Fruit fly (Drosophila melanogaster) whole organism, embryonic: Measurements from ENCODE around the gene ArfGAP1.

Experiments
- Aef1 ChIP-seq: fragments of 200-800 bp; sonication (Bioruptor generic); IDR thresholded peaks from 3 replicates; pipeline ENCODE4 v1.3.6; 2022; ENCODE audit warnings: missing biosample characterization, missing genetic modification characterization
- Atf-2 ChIP-seq: fragments of 200-800 bp; sonication (Bioruptor generic); optimal IDR thresholded peaks from 2 replicates; lab custom pipeline; 2016; ENCODE audit warnings: missing biosample characterization, missing genetic modification characterization
- Atf6 ChIP-seq: fragments of 200-800 bp; sonication (Bioruptor generic); IDR thresholded peaks from 2 replicates; pipeline ENCODE4 v1.3.6; 2022; ENCODE audit warnings: missing biosample characterization, missing genetic modification characterization
- Blimp-1 ChIP-seq: fragments of 200-800 bp; sonication (Bioruptor generic); optimal IDR thresholded peaks from 3 replicates; lab custom pipeline; 2018; ENCODE audit warnings: missing biosample characterization, missing genetic modification characterization, mild to moderate bottlenecking, moderate library complexity, missing genetic modification reagents
- BtbVII ChIP-seq: fragments of 200-800 bp; sonication (Bioruptor generic); optimal IDR thresholded peaks from 3 replicates; lab custom pipeline; 2017; ENCODE audit warnings: missing biosample characterization, mild to moderate bottlenecking, missing genetic modification characterization
- CG11504 ChIP-seq: fragments of 200-800 bp; sonication (Bioruptor generic); optimal IDR thresholded peaks from 3 replicates; lab custom pipeline; 2019; ENCODE audit warnings: missing biosample characterization, mild to moderate bottlenecking, missing genetic modification characterization, moderate library complexity
- CG13894 ChIP-seq: fragments of 200-800 bp; sonication (Bioruptor generic); optimal IDR thresholded peaks from 3 replicates; lab custom pipeline; 2018; ENCODE audit warnings: missing biosample characterization, mild to moderate bottlenecking, missing genetic modification characterization, moderate library complexity
- CG14014 ChIP-seq: fragments of 200-800 bp; sonication (Bioruptor generic); IDR thresholded peaks from 2 replicates; pipeline ENCODE4 v1.3.6; 2022; ENCODE audit warnings: missing biosample characterization, missing genetic modification characterization
- CG15696 ChIP-seq: fragments of 200-800 bp; sonication (Bioruptor generic); optimal IDR thresholded peaks from 2 replicates; lab custom pipeline; 2019; ENCODE audit warnings: missing biosample characterization, mild to moderate bottlenecking, missing genetic modification characterization, moderate library complexity
- CG1602 ChIP-seq: fragments of 200-800 bp; sonication (Bioruptor generic); optimal IDR thresholded peaks from 3 replicates; lab custom pipeline; 2016; ENCODE audit warnings: missing biosample characterization, missing genetic modification characterization
- CG16779 ChIP-seq: fragments of 200-800 bp; sonication (Bioruptor generic); IDR thresholded peaks from 2 replicates; pipeline ENCODE4 v1.3.6; 2022; ENCODE audit warnings: missing biosample characterization, missing genetic modification characterization
- CG17186 ChIP-seq: fragments of 200-800 bp; sonication (Bioruptor generic); optimal IDR thresholded peaks from 3 replicates; lab custom pipeline; 2017; ENCODE audit warnings: missing biosample characterization, missing genetic modification reagents, missing genetic modification characterization
- CG17361 ChIP-seq: fragments of 200-800 bp; sonication (Bioruptor generic); IDR thresholded peaks from 3 replicates; pipeline ENCODE4 v1.3.6; 2022; ENCODE audit warnings: missing biosample characterization, missing genetic modification characterization
- CG1792 ChIP-seq: fragments of 200-800 bp; sonication (Bioruptor generic); optimal IDR thresholded peaks from 2 replicates; lab custom pipeline; 2016; ENCODE audit warnings: missing biosample characterization, missing genetic modification characterization
- CG18476 ChIP-seq: fragments of 200-800 bp; sonication (Bioruptor generic); optimal IDR thresholded peaks from 2 replicates; lab custom pipeline; 2016; ENCODE audit warnings: missing biosample characterization, mild to moderate bottlenecking, missing genetic modification characterization
- CG2889 ChIP-seq: fragments of 200-800 bp; sonication (Bioruptor generic); IDR thresholded peaks from 3 replicates; pipeline ENCODE4 v1.3.6; 2022; ENCODE audit warnings: missing biosample characterization, missing genetic modification characterization
- CG30020 ChIP-seq: fragments of 200-800 bp; optimal IDR thresholded peaks from 2 replicates; lab custom pipeline; 2019; ENCODE audit warnings: missing biosample characterization, mild to moderate bottlenecking, missing genetic modification characterization, moderate library complexity
- CG31365 ChIP-seq: fragments of 200-800 bp; sonication (Bioruptor generic); optimal IDR thresholded peaks from 2 replicates; lab custom pipeline; 2018; ENCODE audit warnings: missing biosample characterization, mild to moderate bottlenecking, missing genetic modification characterization
- CG6175 ChIP-seq: fragments of 200-800 bp; sonication (Bioruptor generic); IDR thresholded peaks from 3 replicates; pipeline ENCODE4 v1.3.6; 2022; ENCODE audit warnings: missing biosample characterization, missing genetic modification characterization
- CG6791 ChIP-seq: fragments of 200-800 bp; sonication (Bioruptor generic); IDR thresholded peaks from 3 replicates; pipeline ENCODE4 v1.3.6; 2022; ENCODE audit warnings: missing biosample characterization, missing genetic modification characterization; ENCODE audit not compliant: partially characterized antibody
- CG7357 ChIP-seq: fragments of 200-800 bp; sonication (Bioruptor generic); IDR thresholded peaks from 3 replicates; pipeline ENCODE4 v1.3.6; 2022; ENCODE audit warnings: missing biosample characterization, missing genetic modification characterization
- CG8281 ChIP-seq: fragments of 200-800 bp; sonication (Bioruptor generic); optimal IDR thresholded peaks from 2 replicates; lab custom pipeline; 2018; ENCODE audit warnings: missing biosample characterization, mild to moderate bottlenecking, missing genetic modification characterization, moderate library complexity
- Camta ChIP-seq: fragments of 200-800 bp; sonication (Bioruptor generic); optimal IDR thresholded peaks from 2 replicates; lab custom pipeline; 2016; ENCODE audit warnings: missing biosample characterization, missing genetic modification characterization
- D ChIP-seq, 2 experiments: fragments of 200-800 bp in 1 of 2; fragments of >200 bp in 1 of 2; sonication (Bioruptor generic) in 1 of 2; optimal IDR thresholded peaks; 2 replicates in 1 of 2; 3 replicates in 1 of 2; lab custom pipeline; 2017; ENCODE audit warnings: mild to moderate bottlenecking in 1 of 2, missing biosample characterization in 1 of 2, missing genetic modification characterization in 1 of 2, missing genetic modification reagents in 1 of 2
- Dad ChIP-seq: fragments of 200-800 bp; sonication (Bioruptor generic); optimal IDR thresholded peaks from 3 replicates; lab custom pipeline; 2016; ENCODE audit warnings: missing biosample characterization, missing genetic modification characterization
- Dek ChIP-seq: fragments of 200-800 bp; sonication (Bioruptor generic); optimal IDR thresholded peaks from 3 replicates; lab custom pipeline; 2019; ENCODE audit warnings: missing biosample characterization, mild to moderate bottlenecking, missing genetic modification characterization, moderate library complexity
- Eip74EF ChIP-seq, 2 experiments: fragments of 200-800 bp in 1 of 2; fragments of >200 bp in 1 of 2; sonication (Bioruptor generic) in 1 of 2; optimal IDR thresholded peaks; 2 replicates each; lab custom pipeline; 2017 to 2019; ENCODE audit warnings: missing biosample characterization in 2 of 2, missing genetic modification characterization in 2 of 2, mild to moderate bottlenecking in 1 of 2, moderate library complexity in 1 of 2
- Ets65A ChIP-seq: fragments of 200-800 bp; sonication (Bioruptor generic); peaks from one replicate; lab custom pipeline; 2016; ENCODE audit warnings: missing biosample characterization, missing genetic modification characterization
- Gsc ChIP-seq: fragments of 200-800 bp; sonication (Bioruptor generic); IDR thresholded peaks from 2 replicates; pipeline ENCODE4 v1.3.6; 2022; ENCODE audit warnings: missing biosample characterization, missing genetic modification characterization
- HLH54F ChIP-seq: fragments of 200-800 bp; sonication (Bioruptor generic); optimal IDR thresholded peaks from 3 replicates; lab custom pipeline; 2016; ENCODE audit warnings: missing biosample characterization, missing genetic modification characterization
- Hand ChIP-seq: fragments of 200-800 bp; sonication (Bioruptor generic); optimal IDR thresholded peaks from 2 replicates; lab custom pipeline; 2017; ENCODE audit warnings: mild to moderate bottlenecking, missing biosample characterization, missing genetic modification reagents, missing genetic modification characterization
- NFAT ChIP-seq: fragments of 200-800 bp; sonication (Bioruptor generic); IDR thresholded peaks from 2 replicates; pipeline ENCODE4 v1.3.6; 2022; ENCODE audit warnings: missing biosample characterization, missing genetic modification characterization
- NK7.1 ChIP-seq: fragments of 200-800 bp; sonication (Bioruptor generic); optimal IDR thresholded peaks from 3 replicates; lab custom pipeline; 2016; ENCODE audit warnings: missing biosample characterization, missing genetic modification characterization
- Ssrp ChIP-seq: fragments of 200-800 bp; sonication (Bioruptor generic); optimal IDR thresholded peaks from 2 replicates; lab custom pipeline; 2018; ENCODE audit warnings: missing biosample characterization, mild to moderate bottlenecking, missing genetic modification characterization, moderate library complexity
- Vsx1 ChIP-seq: fragments of 200-800 bp; sonication (Bioruptor generic); optimal IDR thresholded peaks from 2 replicates; lab custom pipeline; 2017; ENCODE audit warnings: missing biosample characterization, mild to moderate bottlenecking, missing genetic modification characterization, missing genetic modification reagents
- ase ChIP-seq: fragments of 200-800 bp; sonication (Bioruptor generic); IDR thresholded peaks from 3 replicates; pipeline ENCODE4 v1.3.6; 2022; ENCODE audit warnings: missing biosample characterization, missing genetic modification characterization
- br ChIP-seq: fragments of >200 bp; optimal IDR thresholded peaks from 2 replicates; lab custom pipeline; 2017
- caup ChIP-seq: fragments of 200-800 bp; sonication (Bioruptor generic); optimal IDR thresholded peaks from 3 replicates; lab custom pipeline; 2017; ENCODE audit warnings: missing biosample characterization, mild to moderate bottlenecking, missing genetic modification characterization, moderate library complexity; ENCODE audit not compliant: severe bottlenecking
- cg ChIP-seq: fragments of 200-800 bp; sonication (Bioruptor generic); optimal IDR thresholded peaks from 3 replicates; lab custom pipeline; 2019; ENCODE audit warnings: missing biosample characterization, mild to moderate bottlenecking, missing genetic modification characterization, moderate library complexity
- fd102C ChIP-seq: fragments of 200-800 bp; sonication (Bioruptor generic); optimal IDR thresholded peaks from 2 replicates; lab custom pipeline; 2018; ENCODE audit warnings: missing biosample characterization, mild to moderate bottlenecking, missing genetic modification characterization, moderate library complexity
- fd64A ChIP-seq: fragments of 200-800 bp; sonication (Bioruptor generic); optimal IDR thresholded peaks from 3 replicates; lab custom pipeline; 2018; ENCODE audit warnings: missing biosample characterization, mild to moderate bottlenecking, missing genetic modification characterization
- ind ChIP-seq: fragments of 200-800 bp; sonication (Bioruptor generic); optimal IDR thresholded peaks from 3 replicates; lab custom pipeline; 2016; ENCODE audit warnings: missing biosample characterization, missing genetic modification characterization
- inv ChIP-seq: fragments of 200-800 bp; sonication (Bioruptor generic); IDR thresholded peaks from 2 replicates; pipeline ENCODE4 v1.3.6; 2022; ENCODE audit warnings: missing biosample characterization, missing genetic modification characterization; ENCODE audit not compliant: partially characterized antibody
- lilli ChIP-seq: fragments of 200-800 bp; sonication (Bioruptor generic); optimal IDR thresholded peaks from 3 replicates; lab custom pipeline; 2016; ENCODE audit warnings: missing biosample characterization, missing genetic modification characterization
- lmd ChIP-seq: fragments of 200-800 bp; sonication (Bioruptor generic); IDR thresholded peaks from 2 replicates; pipeline ENCODE4 v1.3.6; 2022; ENCODE audit warnings: missing biosample characterization, missing genetic modification characterization
- nau ChIP-seq: fragments of 200-800 bp; sonication (Bioruptor generic); optimal IDR thresholded peaks from 3 replicates; lab custom pipeline; 2017; ENCODE audit warnings: missing biosample characterization, mild to moderate bottlenecking, missing genetic modification characterization, missing genetic modification reagents
- odd ChIP-seq: fragments of 200-800 bp; sonication (Bioruptor generic); optimal IDR thresholded peaks from 2 replicates; lab custom pipeline; 2017; ENCODE audit warnings: missing biosample characterization, mild to moderate bottlenecking, missing genetic modification characterization
- zen ChIP-seq: fragments of 200-800 bp; sonication (Bioruptor generic); optimal IDR thresholded peaks from 3 replicates; lab custom pipeline; 2018; ENCODE audit warnings: missing biosample characterization, mild to moderate bottlenecking, missing genetic modification characterization, moderate library complexity

Gene ArfGAP1

dm6 chr3L:12456916-12457662 is 39.7 kb upstream of the ArfGAP1 start (continued):
- TF ChIP-seq D (optimal IDR thresholded peaks at IDR 0.05; lab: Kevin White, UChicago) (no peak), D (GFP tag; optimal IDR thresholded peaks at IDR 0.05; lab: Kevin White, UChicago) (peak; percentile 88), zen (peak; percentile 79), Aef1 (peak; percentile 28; the same call in 2 of the 3 replicates), CG18476 (GFP tag; lab: Kevin White, UChicago) (peak; percentile 75), odd (GFP tag; lab: Kevin White, UChicago) (peak; percentile 76), HLH54F (GFP tag; lab: Kevin White, UChicago) (no peak), CG17361 (GFP tag; lab: Robert Waterston, UW) (peak; percentile 97), CG8281 (peak; percentile 59), inv (GFP tag; lab: Robert Waterston, UW) (no peak), CG1602 (peak; percentile 77), br (lab: Kevin White, UChicago) (no peak), fd64A (GFP tag; lab: Kevin White, UChicago) (no peak), lmd (GFP tag; lab: Robert Waterston, UW) (peak; percentile 62), CG13894 (no peak), CG30020 (tag; lab: Kevin White, UChicago) (peak; percentile 65), CG11504 (peak; percentile 92), Atf-2 (GFP tag; lab: Kevin White, UChicago) (peak; percentile 31), CG6791 (GFP tag; lab: Robert Waterston, UW) (no peak), Hand (GFP tag; lab: Kevin White, UChicago) (no peak), Gsc (GFP tag; lab: Robert Waterston, UW) (no peak), Vsx1 (peak; percentile 76), CG31365 (tag; lab: Kevin White, UChicago) (no peak), CG17186 (GFP tag; lab: Kevin White, UChicago) (peak; percentile 23), lilli (GFP tag; lab: Kevin White, UChicago) (peak; percentile 53), fd102C (GFP tag; lab: Kevin White, UChicago) (no peak), CG7357 (GFP tag; lab: Robert Waterston, UW) (0 out of 3 replicates have a peak, but pooled peaks have one; percentile 33), CG16779 (no peak), Ssrp (tag; lab: Kevin White, UChicago) (peak; percentile 90), Dek (tag; lab: Kevin White, UChicago) (peak; percentile 48), caup (GFP tag; lab: Kevin White, UChicago) (peak; percentile 42), Dad (no peak), CG6175 (GFP tag; lab: Robert Waterston, UW) (no peak), Camta (GFP tag; lab: Kevin White, UChicago) (peak; percentile 69), BtbVII (GFP tag; lab: Kevin White, UChicago) (peak; percentile 50), ind (peak; percentile 62), ase (GFP tag; lab: Robert Waterston, UW) (peak; percentile 24; the same call in 1 of the 3 replicates), NK7.1 (GFP tag; lab: Kevin White, UChicago) (peak; percentile 7), Atf6 (GFP tag; lab: Robert Waterston, UW) (peak; percentile 42; the same call in 1 of the 2 replicates), CG15696 (peak; percentile 89), Blimp-1 (GFP tag; lab: Kevin White, UChicago) (peak; percentile 88), cg (GFP tag; lab: Kevin White, UChicago) (no peak), Ets65A (no peak), CG14014 (GFP tag; lab: Robert Waterston, UW) (no peak), Eip74EF (GFP tag; optimal IDR thresholded peaks at IDR 0.05; lab: Kevin White, UChicago) (peak in 1 of 2 experiments; percentile 87), CG2889 (GFP tag; lab: Robert Waterston, UW) (no peak), NFAT (GFP tag; lab: Robert Waterston, UW) (no peak), nau (GFP tag; lab: Kevin White, UChicago) (no peak), CG1792 (GFP tag; lab: Kevin White, UChicago) (no peak)
